Fruit fly (Drosophila melanogaster) whole organism, embryonic: ENCODE results near the gene Rfx.
A peak's percentile ranks its signal among the peaks of the same experiment; 100 is the strongest.

Experiments used
- Abd-B ChIP-seq: fragments of 200-800 bp; sonication (Bioruptor generic); optimal IDR thresholded peaks from 2 replicates; lab custom pipeline; 2018; ENCODE audit warnings: missing biosample characterization, mild to moderate bottlenecking, missing genetic modification characterization, moderate library complexity
- CG11696 ChIP-seq: fragments of 200-800 bp; sonication (Bioruptor generic); IDR thresholded peaks from 2 replicates; pipeline ENCODE4 v1.3.6; 2022; ENCODE audit warnings: missing biosample characterization, missing genetic modification characterization
- CG12659 ChIP-seq: fragments of 200-800 bp; sonication (Bioruptor generic); optimal IDR thresholded peaks from 3 replicates; lab custom pipeline; 2017; ENCODE audit warnings: mild to moderate bottlenecking, missing biosample characterization, missing genetic modification reagents, missing genetic modification characterization
- CG15073 ChIP-seq: fragments of 200-800 bp; sonication (Bioruptor generic); optimal IDR thresholded peaks from 2 replicates; lab custom pipeline; 2016; ENCODE audit warnings: missing biosample characterization, missing genetic modification characterization
- CG15269 ChIP-seq: fragments of 200-800 bp; sonication (Bioruptor generic); optimal IDR thresholded peaks from 2 replicates; lab custom pipeline; 2018; ENCODE audit warnings: missing biosample characterization, mild to moderate bottlenecking, missing genetic modification characterization, moderate library complexity
- CG1603 ChIP-seq: fragments of 200-800 bp; sonication (Bioruptor generic); optimal IDR thresholded peaks from 2 replicates; lab custom pipeline; 2019; ENCODE audit warnings: missing biosample characterization, mild to moderate bottlenecking, missing genetic modification characterization, moderate library complexity
- CG2129 ChIP-seq: fragments of 200-800 bp; sonication (Bioruptor generic); IDR thresholded peaks from 2 replicates; pipeline ENCODE4 v1.3.6; 2022; ENCODE audit warnings: missing biosample characterization, missing genetic modification characterization; ENCODE audit not compliant: partially characterized antibody
- CG2875 ChIP-seq: fragments of 200-800 bp; sonication (Bioruptor generic); optimal IDR thresholded peaks from 2 replicates; lab custom pipeline; 2017; ENCODE audit warnings: missing biosample characterization, mild to moderate bottlenecking, missing genetic modification characterization, missing genetic modification reagents
- CG30020 ChIP-seq: fragments of 200-800 bp; optimal IDR thresholded peaks from 2 replicates; lab custom pipeline; 2019; ENCODE audit warnings: missing biosample characterization, mild to moderate bottlenecking, missing genetic modification characterization, moderate library complexity
- CG30403 ChIP-seq: fragments of 200-800 bp; sonication (Bioruptor generic); optimal IDR thresholded peaks from 3 replicates; lab custom pipeline; 2016; ENCODE audit warnings: missing biosample characterization, missing genetic modification characterization
- CG31388 ChIP-seq: fragments of 200-800 bp; sonication (Bioruptor generic); optimal IDR thresholded peaks from 2 replicates; lab custom pipeline; 2016; ENCODE audit warnings: missing biosample characterization, missing genetic modification characterization
- CG9437 ChIP-seq: fragments of 200-800 bp; sonication (Bioruptor generic); optimal IDR thresholded peaks from 2 replicates; lab custom pipeline; 2018; ENCODE audit warnings: missing biosample characterization, mild to moderate bottlenecking, missing genetic modification characterization
- CG9817 ChIP-seq: fragments of 200-800 bp; sonication (Bioruptor generic); optimal IDR thresholded peaks from 2 replicates; lab custom pipeline; 2018; ENCODE audit warnings: missing biosample characterization, mild to moderate bottlenecking, missing genetic modification characterization, moderate library complexity
- CkIIα-i1 ChIP-seq: fragments of 200-800 bp; sonication (Bioruptor generic); IDR thresholded peaks from 2 replicates; pipeline ENCODE4 v1.3.6; 2022; ENCODE audit warnings: missing biosample characterization, missing genetic modification characterization
- D19A ChIP-seq: fragments of 200-800 bp; optimal IDR thresholded peaks from 3 replicates; lab custom pipeline; 2019; ENCODE audit warnings: missing biosample characterization, mild to moderate bottlenecking, missing genetic modification characterization, moderate library complexity
- Deaf1 ChIP-seq: fragments of 200-800 bp; optimal IDR thresholded peaks from 3 replicates; lab custom pipeline; 2019; ENCODE audit warnings: missing biosample characterization, mild to moderate bottlenecking, missing genetic modification characterization, moderate library complexity
- Dfd ChIP-seq, 2 experiments: fragments of >200 bp; optimal IDR thresholded peaks; 2 replicates each; lab custom pipeline; 2017; ENCODE audit warnings: missing biosample characterization in 2 of 2, missing genetic modification characterization in 2 of 2
- Doc3 ChIP-seq: fragments of 200-800 bp; sonication (Bioruptor generic); IDR thresholded peaks from 3 replicates; pipeline ENCODE4 v1.3.6; 2022; ENCODE audit warnings: missing biosample characterization, missing genetic modification characterization; ENCODE audit not compliant: partially characterized antibody
- ERR ChIP-seq: fragments of 200-800 bp; sonication (Bioruptor generic); optimal IDR thresholded peaks from 2 replicates; lab custom pipeline; 2016; ENCODE audit warnings: missing biosample characterization, missing genetic modification characterization
- Gsc ChIP-seq: fragments of 200-800 bp; sonication (Bioruptor generic); IDR thresholded peaks from 2 replicates; pipeline ENCODE4 v1.3.6; 2022; ENCODE audit warnings: missing biosample characterization, missing genetic modification characterization
- Hand ChIP-seq: fragments of 200-800 bp; sonication (Bioruptor generic); optimal IDR thresholded peaks from 2 replicates; lab custom pipeline; 2017; ENCODE audit warnings: mild to moderate bottlenecking, missing biosample characterization, missing genetic modification reagents, missing genetic modification characterization
- Neu2 ChIP-seq: fragments of 200-800 bp; sonication (Bioruptor generic); optimal IDR thresholded peaks from 3 replicates; lab custom pipeline; 2016; ENCODE audit warnings: missing biosample characterization, missing genetic modification characterization, borderline replicate concordance
- Poxn ChIP-seq: fragments of 200-800 bp; sonication (Bioruptor generic); IDR thresholded peaks from 2 replicates; pipeline ENCODE4 v1.3.6; 2022; ENCODE audit warnings: missing biosample characterization, missing genetic modification characterization
- Ravus ChIP-seq: fragments of 200-800 bp; sonication (Bioruptor generic); IDR thresholded peaks from 2 replicates; pipeline ENCODE4 v1.3.6; 2022; ENCODE audit warnings: missing biosample characterization, missing genetic modification characterization
- Rx ChIP-seq: fragments of 200-800 bp; sonication (Bioruptor generic); IDR thresholded peaks from 2 replicates; pipeline ENCODE4 v1.3.6; 2022; ENCODE audit warnings: missing biosample characterization, missing genetic modification characterization
- Spps ChIP-seq: fragments of 200-800 bp; sonication (Bioruptor generic); optimal IDR thresholded peaks from 2 replicates; lab custom pipeline; 2018; ENCODE audit warnings: missing biosample characterization, mild to moderate bottlenecking, missing genetic modification characterization
- Tbp ChIP-seq: fragments of >200 bp; optimal IDR thresholded peaks from 2 replicates; lab custom pipeline; 2018; ENCODE audit warnings: missing biosample characterization, missing genetic modification characterization
- Vsx1 ChIP-seq: fragments of 200-800 bp; sonication (Bioruptor generic); optimal IDR thresholded peaks from 2 replicates; lab custom pipeline; 2017; ENCODE audit warnings: missing biosample characterization, mild to moderate bottlenecking, missing genetic modification characterization, missing genetic modification reagents
- Xrp1 ChIP-seq: fragments of 200-800 bp; sonication (Bioruptor generic); IDR thresholded peaks from 2 replicates; pipeline ENCODE4 v1.3.6; 2022; ENCODE audit warnings: missing biosample characterization, missing genetic modification characterization
- ap ChIP-seq: fragments of 200-800 bp; sonication (Bioruptor generic); IDR thresholded peaks from 2 replicates; pipeline ENCODE4 v1.3.6; 2022; ENCODE audit warnings: missing biosample characterization, missing genetic modification characterization
- az2 ChIP-seq: fragments of 200-800 bp; sonication (Bioruptor generic); optimal IDR thresholded peaks from 3 replicates; lab custom pipeline; 2016; ENCODE audit warnings: missing biosample characterization, missing genetic modification characterization
- btn ChIP-seq: fragments of 200-800 bp; sonication (Bioruptor generic); optimal IDR thresholded peaks from 2 replicates; lab custom pipeline; 2016; ENCODE audit warnings: missing biosample characterization, missing genetic modification characterization
- chm ChIP-seq: fragments of 200-800 bp; sonication (Bioruptor generic); IDR thresholded peaks from 2 replicates; pipeline ENCODE4 v1.3.6; 2022; ENCODE audit warnings: missing biosample characterization, missing genetic modification characterization
- emc ChIP-seq: fragments of 200-800 bp; sonication (Bioruptor generic); optimal IDR thresholded peaks from 2 replicates; lab custom pipeline; 2016; ENCODE audit warnings: missing biosample characterization, missing genetic modification characterization
- ham ChIP-seq: fragments of 200-800 bp; sonication (Bioruptor generic); IDR thresholded peaks from 2 replicates; pipeline ENCODE4 v1.3.6; 2022; ENCODE audit warnings: missing biosample characterization, missing genetic modification characterization
- hbn ChIP-seq: fragments of 200-800 bp; sonication (Bioruptor generic); IDR thresholded peaks from 2 replicates; pipeline ENCODE4 v1.3.6; 2022; ENCODE audit warnings: missing biosample characterization, missing genetic modification characterization; ENCODE audit not compliant: partially characterized antibody
- hkb ChIP-seq, 2 experiments: fragments of 200-800 bp in 1 of 2; fragments of >200 bp in 1 of 2; sonication (Bioruptor generic) in 1 of 2; IDR thresholded peaks in 1 of 2; optimal IDR thresholded peaks in 1 of 2; 2 replicates each; pipeline versions ENCODE4 v1.3.6 to Lab custom; 2017 to 2022; ENCODE audit warnings: missing biosample characterization in 1 of 2, missing genetic modification characterization in 1 of 2
- lbe ChIP-seq: fragments of 200-800 bp; sonication (Bioruptor generic); optimal IDR thresholded peaks from 2 replicates; lab custom pipeline; 2016; ENCODE audit warnings: missing biosample characterization, mild to moderate bottlenecking, missing genetic modification characterization
- maf-S ChIP-seq: fragments of 200-800 bp; sonication (Bioruptor generic); optimal IDR thresholded peaks from 2 replicates; lab custom pipeline; 2016; ENCODE audit warnings: missing biosample characterization, missing genetic modification characterization
- pb ChIP-seq: fragments of 200-800 bp; sonication (Bioruptor generic); optimal IDR thresholded peaks from 3 replicates; lab custom pipeline; 2016; ENCODE audit warnings: missing biosample characterization, missing genetic modification characterization
- phol ChIP-seq: fragments of 200-800 bp; sonication (Bioruptor generic); optimal IDR thresholded peaks from 3 replicates; lab custom pipeline; 2018; ENCODE audit warnings: missing biosample characterization, mild to moderate bottlenecking, missing genetic modification characterization, moderate library complexity
- sens ChIP-seq: fragments of 200-800 bp; sonication (Bioruptor generic); peaks from one replicate; lab custom pipeline; 2016; ENCODE audit warnings: missing biosample characterization, missing genetic modification characterization
- sim ChIP-seq: fragments of 200-800 bp; sonication (Bioruptor generic); IDR thresholded peaks from 2 replicates; pipeline ENCODE4 v1.3.6; 2022; ENCODE audit warnings: missing biosample characterization, missing genetic modification characterization
- slou ChIP-seq: fragments of 200-800 bp; sonication (Bioruptor generic); optimal IDR thresholded peaks from 3 replicates; lab custom pipeline; 2016; ENCODE audit warnings: missing biosample characterization, missing genetic modification characterization
- stc ChIP-seq: fragments of 200-800 bp; sonication (Bioruptor generic); IDR thresholded peaks from 2 replicates; pipeline ENCODE4 v1.3.6; 2022; ENCODE audit warnings: missing biosample characterization, missing genetic modification characterization
- sug ChIP-seq: fragments of 200-800 bp; optimal IDR thresholded peaks from 2 replicates; lab custom pipeline; 2019; ENCODE audit warnings: missing biosample characterization, mild to moderate bottlenecking, missing genetic modification characterization, moderate library complexity
- tio ChIP-seq: fragments of 200-800 bp; sonication (Bioruptor generic); optimal IDR thresholded peaks from 2 replicates; lab custom pipeline; 2017; ENCODE audit warnings: missing biosample characterization, missing genetic modification characterization, inconsistent platforms
- tll ChIP-seq, 2 experiments: fragments of 200-800 bp in 1 of 2; fragments of >200 bp in 1 of 2; sonication (Bioruptor generic) in 1 of 2; optimal IDR thresholded peaks; 2 replicates each; lab custom pipeline; 2017 to 2019; ENCODE audit warnings: missing biosample characterization in 2 of 2, missing genetic modification characterization in 2 of 2, mild to moderate bottlenecking in 1 of 2, moderate library complexity in 1 of 2
- tup ChIP-seq: fragments of 200-800 bp; sonication (Bioruptor generic); optimal IDR thresholded peaks from 2 replicates; lab custom pipeline; 2016; ENCODE audit warnings: missing biosample characterization, mild to moderate bottlenecking, missing genetic modification characterization, moderate library complexity

The Rfx gene

dm6 chr3R:10356563-10357363 lies 21.1 kb downstream of the Rfx start (continued):
- TF ChIP-seq CG15269 (tag; lab: Kevin White, UChicago), result peak; percentile 79
- TF ChIP-seq lbe (GFP tag; lab: Kevin White, UChicago), result peak; percentile 82
- TF ChIP-seq CkIIα-i1 (GFP tag; lab: Robert Waterston, UW), result no peak
- peak; percentile 72 for TF ChIP-seq CG2875 (GFP tag; lab: Kevin White, UChicago)
- TF ChIP-seq tup, result peak; percentile 58
- peak; percentile 15 for TF ChIP-seq Neu2 (GFP tag; lab: Kevin White, UChicago)
- no peak for TF ChIP-seq hkb (optimal IDR thresholded peaks at IDR 0.05; lab: Kevin White, UChicago)
- no peak for TF ChIP-seq hkb (GFP tag; IDR thresholded peaks at IDR 0.05; lab: Robert Waterston, UW)
- peak; percentile 65 for TF ChIP-seq Hand (GFP tag; lab: Kevin White, UChicago)
- no peak for TF ChIP-seq ap
- no peak for TF ChIP-seq hbn (GFP tag; lab: Robert Waterston, UW)
- TF ChIP-seq CG30020, result peak; percentile 25
- peak; percentile 77 for TF ChIP-seq az2
- no peak for TF ChIP-seq emc
- TF ChIP-seq Dfd (GFP tag; optimal IDR thresholded peaks at IDR 0.05; lab: Kevin White, UChicago), result no peak
- no peak for TF ChIP-seq sim
- TF ChIP-seq ERR (GFP tag; lab: Kevin White, UChicago), result peak; percentile 32
- peak; percentile 79 for TF ChIP-seq phol (tag; lab: Kevin White, UChicago)
- no peak for TF ChIP-seq Tbp (GFP tag; lab: Kevin White, UChicago)
- TF ChIP-seq Gsc (GFP tag; lab: Robert Waterston, UW), result no peak
- peak; percentile 20 for TF ChIP-seq slou
- TF ChIP-seq pb (GFP tag; lab: Kevin White, UChicago), result peak; percentile 66
- TF ChIP-seq CG1603 (tag; lab: Kevin White, UChicago), result peak; percentile 85
- peak; percentile 71 for TF ChIP-seq maf-S (GFP tag; lab: Kevin White, UChicago)
- no peak for TF ChIP-seq sug (tag; lab: Kevin White, UChicago)
- no peak for TF ChIP-seq CG11696
- no peak for TF ChIP-seq ham (GFP tag; lab: Robert Waterston, UW)
- no peak for TF ChIP-seq Rx (GFP tag; lab: Robert Waterston, UW)
- peak; percentile 60 for TF ChIP-seq Spps
- TF ChIP-seq tll (GFP tag; optimal IDR thresholded peaks at IDR 0.05; lab: Kevin White, UChicago), result peak in 1 of 2 experiments; percentile 57
- no peak for TF ChIP-seq Vsx1
- TF ChIP-seq Abd-B, result peak; percentile 29
- peak; percentile 84 for TF ChIP-seq tio (GFP tag; lab: Kevin White, UChicago)
- peak; percentile 46 for TF ChIP-seq Deaf1 (tag; lab: Kevin White, UChicago)
- peak; percentile 97 for TF ChIP-seq sens (GFP tag; lab: Kevin White, UChicago)
- no peak for TF ChIP-seq Poxn (GFP tag; lab: Robert Waterston, UW)
- peak; percentile 62 for TF ChIP-seq CG9817
- TF ChIP-seq CG15073 (GFP tag; lab: Kevin White, UChicago), result peak; percentile 90
- no peak for TF ChIP-seq Doc3 (GFP tag; lab: Robert Waterston, UW)
- TF ChIP-seq CG9437 (GFP tag; lab: Kevin White, UChicago), result peak; percentile 67
- peak; percentile 73 for TF ChIP-seq D19A (tag; lab: Kevin White, UChicago)
- no peak for TF ChIP-seq Xrp1 (GFP tag; lab: Robert Waterston, UW)
- TF ChIP-seq CG2129 (GFP tag; lab: Robert Waterston, UW), result no peak
- no peak for TF ChIP-seq Ravus (GFP tag; lab: Robert Waterston, UW)
- TF ChIP-seq CG31388 (GFP tag; lab: Kevin White, UChicago), result peak; percentile 19
- TF ChIP-seq CG12659 (GFP tag; lab: Kevin White, UChicago), result peak; percentile 82
- TF ChIP-seq stc, result no peak
- TF ChIP-seq CG30403, result peak; percentile 88
- TF ChIP-seq chm (GFP tag; lab: Robert Waterston, UW), result no peak
- TF ChIP-seq btn (GFP tag; lab: Kevin White, UChicago), result peak; percentile 69
